Fruit fly (Drosophila melanogaster) whole organism, embryonic: Measurements from ENCODE around the gene CG33060.

Source experiments
- Ada2b ChIP-seq: fragments of 200-800 bp; sonication (Bioruptor generic); IDR thresholded peaks from 2 replicates; pipeline ENCODE4 v1.3.6; 2022; ENCODE audit warnings: missing biosample characterization, missing genetic modification characterization
- Atf6 ChIP-seq: fragments of 200-800 bp; sonication (Bioruptor generic); IDR thresholded peaks from 2 replicates; pipeline ENCODE4 v1.3.6; 2022; ENCODE audit warnings: missing biosample characterization, missing genetic modification characterization
- B-H1 ChIP-seq: fragments of 200-800 bp; sonication (Bioruptor generic); IDR thresholded peaks from 3 replicates; pipeline ENCODE4 v1.3.6; 2022; ENCODE audit warnings: missing biosample characterization, missing genetic modification characterization
- CG10274 ChIP-seq: fragments of 200-800 bp; sonication (Bioruptor generic); optimal IDR thresholded peaks from 3 replicates; lab custom pipeline; 2017; ENCODE audit warnings: missing biosample characterization, mild to moderate bottlenecking, missing genetic modification characterization
- CG12769 ChIP-seq: fragments of 200-800 bp; sonication (Bioruptor generic); optimal IDR thresholded peaks from 2 replicates; lab custom pipeline; 2019; ENCODE audit warnings: missing biosample characterization, mild to moderate bottlenecking, missing genetic modification characterization, moderate library complexity
- CG13287 ChIP-seq: fragments of 200-800 bp; sonication (Bioruptor generic); IDR thresholded peaks from 2 replicates; pipeline ENCODE4 v1.3.6; 2022; ENCODE audit warnings: missing biosample characterization, missing genetic modification characterization; ENCODE audit not compliant: partially characterized antibody
- CG13624 ChIP-seq: fragments of 200-800 bp; sonication (Bioruptor generic); optimal IDR thresholded peaks from 2 replicates; lab custom pipeline; 2016; ENCODE audit warnings: missing biosample characterization, missing genetic modification characterization
- CG16779 ChIP-seq: fragments of 200-800 bp; sonication (Bioruptor generic); IDR thresholded peaks from 2 replicates; pipeline ENCODE4 v1.3.6; 2022; ENCODE audit warnings: missing biosample characterization, missing genetic modification characterization
- CG17612 ChIP-seq: fragments of 200-800 bp; sonication (Bioruptor generic); IDR thresholded peaks from 2 replicates; pipeline ENCODE4 v1.3.6; 2022; ENCODE audit warnings: missing biosample characterization, missing genetic modification characterization
- CG2678 ChIP-seq: fragments of 200-800 bp; sonication (Bioruptor generic); optimal IDR thresholded peaks from 3 replicates; lab custom pipeline; 2019; ENCODE audit warnings: missing biosample characterization, mild to moderate bottlenecking, missing genetic modification characterization, moderate library complexity
- CG3065 ChIP-seq: fragments of 200-800 bp; sonication (Bioruptor generic); optimal IDR thresholded peaks from 2 replicates; lab custom pipeline; 2016; ENCODE audit warnings: missing biosample characterization, missing genetic modification characterization
- CG34422 ChIP-seq: fragments of 200-800 bp; sonication (Bioruptor generic); IDR thresholded peaks from 3 replicates; pipeline ENCODE4 v1.3.6; 2022; ENCODE audit warnings: missing biosample characterization, missing genetic modification characterization
- CG4730 ChIP-seq: fragments of 200-800 bp; sonication (Bioruptor generic); IDR thresholded peaks from 2 replicates; pipeline ENCODE4 v1.3.6; 2022; ENCODE audit warnings: missing biosample characterization, missing genetic modification characterization
- CG6654 ChIP-seq: fragments of 200-800 bp; sonication (Bioruptor generic); optimal IDR thresholded peaks from 2 replicates; lab custom pipeline; 2017; ENCODE audit warnings: missing biosample characterization, mild to moderate bottlenecking, missing genetic modification characterization
- CG6765 ChIP-seq: fragments of 200-800 bp; sonication (Bioruptor generic); optimal IDR thresholded peaks from 3 replicates; lab custom pipeline; 2017; ENCODE audit warnings: missing biosample characterization, mild to moderate bottlenecking, missing genetic modification characterization
- CG6813 ChIP-seq: fragments of 200-800 bp; sonication (Bioruptor generic); optimal IDR thresholded peaks from 2 replicates; lab custom pipeline; 2017; ENCODE audit warnings: missing biosample characterization, missing genetic modification characterization, mild to moderate bottlenecking, moderate library complexity, missing genetic modification reagents
- Camta ChIP-seq: fragments of 200-800 bp; sonication (Bioruptor generic); optimal IDR thresholded peaks from 2 replicates; lab custom pipeline; 2016; ENCODE audit warnings: missing biosample characterization, missing genetic modification characterization
- D19B ChIP-seq: fragments of 200-800 bp; sonication (Bioruptor generic); optimal IDR thresholded peaks from 2 replicates; lab custom pipeline; 2017; ENCODE audit warnings: missing biosample characterization, mild to moderate bottlenecking, missing genetic modification characterization
- Dfd ChIP-seq, 2 experiments: fragments of >200 bp; optimal IDR thresholded peaks; 2 replicates each; lab custom pipeline; 2017; ENCODE audit warnings: missing biosample characterization in 2 of 2, missing genetic modification characterization in 2 of 2
- Dip2 ChIP-seq: fragments of 200-800 bp; sonication (Bioruptor generic); IDR thresholded peaks from 2 replicates; pipeline ENCODE4 v1.3.6; 2022; ENCODE audit warnings: missing biosample characterization, missing genetic modification characterization
- Doc2 ChIP-seq: fragments of 200-800 bp; sonication (Bioruptor generic); IDR thresholded peaks from 2 replicates; pipeline ENCODE4 v1.3.6; 2022; ENCODE audit warnings: missing biosample characterization, missing genetic modification characterization
- ERR ChIP-seq: fragments of 200-800 bp; sonication (Bioruptor generic); optimal IDR thresholded peaks from 2 replicates; lab custom pipeline; 2016; ENCODE audit warnings: missing biosample characterization, missing genetic modification characterization
- HLH4C ChIP-seq: fragments of 200-800 bp; sonication (Bioruptor generic); IDR thresholded peaks from 3 replicates; pipeline ENCODE4 v1.3.6; 2022; ENCODE audit warnings: missing biosample characterization, missing genetic modification characterization; ENCODE audit not compliant: partially characterized antibody
- Hmx ChIP-seq: fragments of 200-800 bp; sonication (Bioruptor generic); optimal IDR thresholded peaks from 2 replicates; lab custom pipeline; 2016; ENCODE audit warnings: missing biosample characterization, missing genetic modification characterization
- Kr ChIP-seq: fragments of 200-800 bp; sonication (Bioruptor generic); optimal IDR thresholded peaks from 2 replicates; lab custom pipeline; 2017; ENCODE audit warnings: missing biosample characterization, mild to moderate bottlenecking, missing genetic modification characterization
- Lhr ChIP-seq: fragments of 200-800 bp; sonication (Bioruptor generic); optimal IDR thresholded peaks from 3 replicates; lab custom pipeline; 2017; ENCODE audit warnings: mild to moderate bottlenecking, missing biosample characterization, missing genetic modification reagents, missing genetic modification characterization
- Nf-YA ChIP-seq: fragments of 200-800 bp; sonication (Bioruptor generic); IDR thresholded peaks from 2 replicates; pipeline ENCODE4 v1.3.6; 2022; ENCODE audit warnings: missing biosample characterization, missing genetic modification characterization
- Spps ChIP-seq: fragments of 200-800 bp; sonication (Bioruptor generic); optimal IDR thresholded peaks from 2 replicates; lab custom pipeline; 2018; ENCODE audit warnings: missing biosample characterization, mild to moderate bottlenecking, missing genetic modification characterization
- btn ChIP-seq: fragments of 200-800 bp; sonication (Bioruptor generic); optimal IDR thresholded peaks from 2 replicates; lab custom pipeline; 2016; ENCODE audit warnings: missing biosample characterization, missing genetic modification characterization
- cad ChIP-seq: fragments of >200 bp; optimal IDR thresholded peaks from 2 replicates; lab custom pipeline; 2017; ENCODE audit warnings: missing biosample characterization, missing genetic modification characterization
- cas ChIP-seq: fragments of 200-800 bp; sonication (Bioruptor generic); IDR thresholded peaks from 2 replicates; pipeline ENCODE4 v1.3.6; 2022; ENCODE audit warnings: missing biosample characterization, missing genetic modification characterization
- caup ChIP-seq: fragments of 200-800 bp; sonication (Bioruptor generic); optimal IDR thresholded peaks from 3 replicates; lab custom pipeline; 2017; ENCODE audit warnings: missing biosample characterization, mild to moderate bottlenecking, missing genetic modification characterization, moderate library complexity; ENCODE audit not compliant: severe bottlenecking
- cg ChIP-seq: fragments of 200-800 bp; sonication (Bioruptor generic); optimal IDR thresholded peaks from 3 replicates; lab custom pipeline; 2019; ENCODE audit warnings: missing biosample characterization, mild to moderate bottlenecking, missing genetic modification characterization, moderate library complexity
- fu2 ChIP-seq: fragments of 200-800 bp; sonication (Bioruptor generic); optimal IDR thresholded peaks from 2 replicates; lab custom pipeline; 2016; ENCODE audit warnings: missing biosample characterization, missing genetic modification characterization
- ind ChIP-seq: fragments of 200-800 bp; sonication (Bioruptor generic); optimal IDR thresholded peaks from 3 replicates; lab custom pipeline; 2016; ENCODE audit warnings: missing biosample characterization, missing genetic modification characterization
- inv ChIP-seq: fragments of 200-800 bp; sonication (Bioruptor generic); IDR thresholded peaks from 2 replicates; pipeline ENCODE4 v1.3.6; 2022; ENCODE audit warnings: missing biosample characterization, missing genetic modification characterization; ENCODE audit not compliant: partially characterized antibody
- jigr1 ChIP-seq: fragments of 200-800 bp; sonication (Bioruptor generic); IDR thresholded peaks from 3 replicates; pipeline ENCODE4 v1.3.6; 2022; ENCODE audit warnings: missing biosample characterization, missing genetic modification characterization
- lola ChIP-seq, 3 experiments: fragments of >200 bp in 2 of 3; fragments of 200-800 bp in 1 of 3; sonication (Bioruptor generic) in 1 of 3; optimal IDR thresholded peaks; 2 replicates each; lab custom pipeline; 2017 to 2019; ENCODE audit warnings: missing biosample characterization in 3 of 3, missing genetic modification characterization in 3 of 3, mild to moderate bottlenecking in 1 of 3, moderate library complexity in 1 of 3
- p53 ChIP-seq: fragments of 200-800 bp; sonication (Bioruptor generic); optimal IDR thresholded peaks from 2 replicates; lab custom pipeline; 2016; ENCODE audit warnings: missing biosample characterization, missing genetic modification characterization
- pzg ChIP-seq: fragments of 200-800 bp; sonication (Bioruptor generic); optimal IDR thresholded peaks from 3 replicates; lab custom pipeline; 2018; ENCODE audit warnings: missing biosample characterization, mild to moderate bottlenecking, missing genetic modification characterization, moderate library complexity
- sens-2 ChIP-seq: fragments of 200-800 bp; sonication (Bioruptor generic); IDR thresholded peaks from 2 replicates; pipeline ENCODE4 v1.3.6; 2022; ENCODE audit warnings: missing biosample characterization, missing genetic modification characterization
- sim ChIP-seq: fragments of 200-800 bp; sonication (Bioruptor generic); IDR thresholded peaks from 2 replicates; pipeline ENCODE4 v1.3.6; 2022; ENCODE audit warnings: missing biosample characterization, missing genetic modification characterization
- tin ChIP-seq: fragments of 200-800 bp; sonication (Bioruptor generic); optimal IDR thresholded peaks from 3 replicates; lab custom pipeline; 2016; ENCODE audit warnings: missing biosample characterization, missing genetic modification characterization
- tll ChIP-seq, 2 experiments: fragments of 200-800 bp in 1 of 2; fragments of >200 bp in 1 of 2; sonication (Bioruptor generic) in 1 of 2; optimal IDR thresholded peaks; 2 replicates each; lab custom pipeline; 2017 to 2019; ENCODE audit warnings: missing biosample characterization in 2 of 2, missing genetic modification characterization in 2 of 2, mild to moderate bottlenecking in 1 of 2, moderate library complexity in 1 of 2
- tna ChIP-seq: fragments of 200-800 bp; sonication (Bioruptor generic); IDR thresholded peaks from 2 replicates; pipeline ENCODE4 v1.3.6; 2022; ENCODE audit warnings: missing biosample characterization, missing genetic modification characterization; ENCODE audit not compliant: partially characterized antibody
- wdn ChIP-seq: fragments of 200-800 bp; sonication (Bioruptor generic); IDR thresholded peaks from 2 replicates; pipeline ENCODE4 v1.3.6; 2022; ENCODE audit warnings: missing biosample characterization, missing genetic modification characterization
- yki ChIP-seq: fragments of >200 bp; optimal IDR thresholded peaks from 3 replicates; lab custom pipeline; 2018
- z ChIP-seq: fragments of 200-800 bp; sonication (Bioruptor generic); IDR thresholded peaks from 3 replicates; pipeline ENCODE4 v1.3.6; 2022; ENCODE audit warnings: missing biosample characterization, missing genetic modification characterization
- zen2 ChIP-seq: fragments of 200-800 bp; sonication (Bioruptor generic); IDR thresholded peaks from 3 replicates; pipeline ENCODE4 v1.3.6; 2022; ENCODE audit warnings: missing biosample characterization, missing genetic modification characterization; ENCODE audit not compliant: partially characterized antibody
- zf30C ChIP-seq: fragments of 200-800 bp; sonication (Bioruptor generic); optimal IDR thresholded peaks from 3 replicates; lab custom pipeline; 2018; ENCODE audit warnings: missing biosample characterization, mild to moderate bottlenecking, missing genetic modification characterization

Gene CG33060

DNA sequence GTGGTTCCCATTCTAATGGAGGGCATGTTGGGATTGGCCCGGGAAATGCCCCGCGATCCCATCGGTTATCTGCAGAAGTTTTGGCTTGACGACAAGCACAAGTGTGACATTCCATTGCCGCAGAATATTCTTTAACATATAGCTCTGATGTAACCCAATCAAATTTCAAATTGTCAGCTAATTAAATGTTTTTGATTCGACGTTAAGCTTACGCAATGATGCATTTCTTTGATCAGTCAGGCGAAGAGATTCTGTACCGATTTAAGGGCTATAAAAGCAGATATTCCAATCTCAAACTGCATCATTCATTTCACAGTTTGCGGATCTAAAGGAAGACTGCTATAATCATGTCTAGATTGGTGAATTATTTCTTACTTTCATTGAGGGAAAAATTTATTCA lies 793 bp downstream of the CG33060 start, which contains the start of gene retinin:
Gene retinin (plus strand): TSS at position 301 of the 400 bp plus-strand sequence.
- TF ChIP-seq CG3065 (no peak), wdn (GFP tag; lab: Robert Waterston, UW) (no peak), cg (GFP tag; lab: Kevin White, UChicago) (no peak), Dip2 (no peak), CG4730 (GFP tag; lab: Robert Waterston, UW) (no peak), CG6654 (GFP tag; lab: Kevin White, UChicago) (no peak), HLH4C (GFP tag; lab: Robert Waterston, UW) (no peak), CG6765 (no peak), Hmx (GFP tag; lab: Kevin White, UChicago) (no peak), Nf-YA (GFP tag; lab: Robert Waterston, UW) (no peak), z (GFP tag; lab: Robert Waterston, UW) (no peak), CG10274 (GFP tag; lab: Kevin White, UChicago) (no peak), sens-2 (no peak), ind (GFP tag; lab: Kevin White, UChicago) (no peak), Doc2 (GFP tag; lab: Robert Waterston, UW) (no peak), Atf6 (GFP tag; lab: Robert Waterston, UW) (no peak), pzg (GFP tag; lab: Kevin White, UChicago) (no peak), CG13287 (no peak), CG13624 (GFP tag; lab: Kevin White, UChicago) (no peak)

DNA sequence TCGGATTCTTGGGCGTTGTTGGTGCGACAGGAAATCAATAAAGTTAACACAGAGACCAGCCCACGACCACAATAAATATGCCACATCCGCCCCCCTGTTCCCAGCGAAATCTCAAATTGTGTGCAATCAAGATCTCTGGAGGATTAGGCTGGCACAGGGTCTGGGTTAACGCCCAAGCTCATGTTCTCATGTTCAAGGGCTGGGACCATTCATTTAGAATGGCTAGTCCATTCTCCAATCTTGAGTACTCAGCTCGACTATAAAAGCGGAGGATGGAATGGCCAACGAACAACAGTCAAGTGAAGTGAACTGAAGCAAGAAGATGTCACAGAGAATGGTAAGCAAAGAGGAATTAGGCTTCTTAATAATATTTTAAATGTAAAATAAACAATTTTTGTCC lies 2.2 kb downstream of the CG33060 start, which contains the start of gene CG13056:
Gene CG13056 (plus strand): TSS at position 301 of the 400 bp plus-strand sequence.
- TF ChIP-seq ERR (GFP tag; lab: Kevin White, UChicago) = no peak
- no peak for TF ChIP-seq D19B (GFP tag; lab: Kevin White, UChicago)
- TF ChIP-seq sim = no peak
- no peak for TF ChIP-seq CG16779 (GFP tag; lab: Robert Waterston, UW)
- TF ChIP-seq Kr (GFP tag; lab: Kevin White, UChicago) = no peak
- no peak for TF ChIP-seq Spps (tag; lab: Kevin White, UChicago)
- no peak for TF ChIP-seq Lhr
- no peak for TF ChIP-seq tll (GFP tag; optimal IDR thresholded peaks at IDR 0.05; lab: Kevin White, UChicago)
- TF ChIP-seq CG34422 (GFP tag; lab: Robert Waterston, UW) = no peak
- TF ChIP-seq Hmx (GFP tag; lab: Kevin White, UChicago) = no peak
- no peak for TF ChIP-seq btn (GFP tag; lab: Kevin White, UChicago)

DNA sequence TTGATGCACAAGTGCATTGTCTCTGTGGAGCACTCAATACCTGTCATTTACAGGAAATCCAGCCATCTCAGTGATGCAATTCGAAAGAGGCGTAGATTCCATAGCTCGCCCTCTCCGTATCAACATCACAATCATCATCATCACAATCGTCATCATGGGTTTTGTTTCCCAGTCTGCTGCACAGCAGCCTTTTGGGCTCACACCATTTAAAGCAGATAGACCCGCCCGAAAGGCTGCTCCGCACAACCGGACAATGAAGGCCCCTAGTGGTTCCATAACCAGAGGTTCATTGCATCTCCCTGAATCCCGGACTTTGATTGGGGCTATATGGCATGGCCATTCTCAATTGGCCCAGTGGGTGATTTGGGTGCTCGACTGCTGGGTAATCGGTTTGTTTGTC lies 4.0 kb downstream of the CG33060 start:
- TF ChIP-seq CG17612 (GFP tag; lab: Robert Waterston, UW) (peak; percentile 35; the same call in 1 of the 2 replicates), fu2 (GFP tag; lab: Kevin White, UChicago) (no peak), tin (GFP tag; lab: Kevin White, UChicago) (no peak), CG12769 (tag; lab: Kevin White, UChicago) (peak; percentile 46), yki (lab: Kevin White, UChicago) (no peak), B-H1 (GFP tag; lab: Robert Waterston, UW) (no peak), Ada2b (GFP tag; lab: Robert Waterston, UW) (no peak), Dfd (GFP tag; optimal IDR thresholded peaks at IDR 0.05; lab: Kevin White, UChicago) (no peak), tna (GFP tag; lab: Robert Waterston, UW) (no peak; the same call in 1 of the 2 replicates), CG2678 (tag; lab: Kevin White, UChicago) (no peak), Camta (GFP tag; lab: Kevin White, UChicago) (no peak), inv (GFP tag; lab: Robert Waterston, UW) (no peak), lola (GFP tag; optimal IDR thresholded peaks at IDR 0.05; lab: Kevin White, UChicago) (peak in 1 of 3 experiments; percentile 53), caup (GFP tag; lab: Kevin White, UChicago) (no peak), cas (no peak), zen2 (GFP tag; lab: Robert Waterston, UW) (0 out of 3 replicates have a peak, but pooled peaks have one; percentile 13), p53 (no peak), jigr1 (GFP tag; lab: Robert Waterston, UW) (no peak), zf30C (GFP tag; lab: Kevin White, UChicago) (no peak), CG6813 (GFP tag; lab: Kevin White, UChicago) (no peak), CG4730 (GFP tag; lab: Robert Waterston, UW) (no peak), cad (GFP tag; lab: Kevin White, UChicago) (no peak)
